Fruit fly (Drosophila melanogaster) whole organism, embryonic: ENCODE measurements around the gene nwk.

Experiments used
- Abd-B ChIP-seq: fragments of 200-800 bp; sonication (Bioruptor generic); optimal IDR thresholded peaks from 2 replicates; lab custom pipeline; 2018; ENCODE audit warnings: missing biosample characterization, mild to moderate bottlenecking, missing genetic modification characterization, moderate library complexity
- CG10543 ChIP-seq: fragments of 200-800 bp; sonication (Bioruptor generic); optimal IDR thresholded peaks from 3 replicates; lab custom pipeline; 2017; ENCODE audit warnings: missing biosample characterization, mild to moderate bottlenecking, missing genetic modification characterization, moderate library complexity
- CG10959 ChIP-seq: fragments of 200-800 bp; sonication (Bioruptor generic); IDR thresholded peaks from 2 replicates; pipeline ENCODE4 v1.3.6; 2022; ENCODE audit warnings: missing biosample characterization, missing genetic modification characterization
- CG11695 ChIP-seq: fragments of 200-800 bp; sonication (Bioruptor generic); IDR thresholded peaks from 3 replicates; pipeline ENCODE4 v1.3.6; 2022; ENCODE audit warnings: missing biosample characterization, missing genetic modification characterization
- CG12391 ChIP-seq: fragments of 200-800 bp; sonication (Bioruptor generic); optimal IDR thresholded peaks from 3 replicates; lab custom pipeline; 2018; ENCODE audit warnings: missing biosample characterization, mild to moderate bottlenecking, missing genetic modification characterization, moderate library complexity
- CG12659 ChIP-seq: fragments of 200-800 bp; sonication (Bioruptor generic); optimal IDR thresholded peaks from 3 replicates; lab custom pipeline; 2017; ENCODE audit warnings: mild to moderate bottlenecking, missing biosample characterization, missing genetic modification reagents, missing genetic modification characterization
- CG13296 ChIP-seq: fragments of 200-800 bp; sonication (Bioruptor generic); optimal IDR thresholded peaks from 3 replicates; lab custom pipeline; 2018; ENCODE audit warnings: missing biosample characterization, mild to moderate bottlenecking, missing genetic modification characterization
- CG1602 ChIP-seq: fragments of 200-800 bp; sonication (Bioruptor generic); optimal IDR thresholded peaks from 3 replicates; lab custom pipeline; 2016; ENCODE audit warnings: missing biosample characterization, missing genetic modification characterization
- CG1603 ChIP-seq: fragments of 200-800 bp; sonication (Bioruptor generic); optimal IDR thresholded peaks from 2 replicates; lab custom pipeline; 2019; ENCODE audit warnings: missing biosample characterization, mild to moderate bottlenecking, missing genetic modification characterization, moderate library complexity
- CG17385 ChIP-seq: fragments of 200-800 bp; sonication (Bioruptor generic); optimal IDR thresholded peaks from 3 replicates; lab custom pipeline; 2018; ENCODE audit warnings: missing biosample characterization, mild to moderate bottlenecking, missing genetic modification characterization
- CG18599 ChIP-seq: fragments of 200-800 bp; sonication (Bioruptor generic); optimal IDR thresholded peaks from 3 replicates; lab custom pipeline; 2017; ENCODE audit warnings: missing biosample characterization, missing genetic modification characterization, mild to moderate bottlenecking, moderate library complexity, missing genetic modification reagents
- CG6689 ChIP-seq: fragments of 200-800 bp; sonication (Bioruptor generic); IDR thresholded peaks from 2 replicates; pipeline ENCODE4 v1.3.6; 2022; ENCODE audit warnings: missing biosample characterization, missing genetic modification characterization
- CG6765 ChIP-seq: fragments of 200-800 bp; sonication (Bioruptor generic); optimal IDR thresholded peaks from 3 replicates; lab custom pipeline; 2017; ENCODE audit warnings: missing biosample characterization, mild to moderate bottlenecking, missing genetic modification characterization
- CG7556 ChIP-seq: fragments of 200-800 bp; sonication (Bioruptor generic); optimal IDR thresholded peaks from 2 replicates; lab custom pipeline; 2017; ENCODE audit warnings: missing biosample characterization, mild to moderate bottlenecking, missing genetic modification characterization
- CG8924 ChIP-seq: fragments of 200-800 bp; optimal IDR thresholded peaks from 3 replicates; lab custom pipeline; 2019; ENCODE audit warnings: missing biosample characterization, mild to moderate bottlenecking, missing genetic modification characterization, moderate library complexity
- CG9727 ChIP-seq: fragments of 200-800 bp; sonication (Bioruptor generic); optimal IDR thresholded peaks from 3 replicates; lab custom pipeline; 2017; ENCODE audit warnings: missing biosample characterization, mild to moderate bottlenecking, missing genetic modification characterization
- CG9932 ChIP-seq: fragments of 200-800 bp; sonication (Bioruptor generic); IDR thresholded peaks from 2 replicates; pipeline ENCODE4 v1.3.6; 2022; ENCODE audit warnings: missing biosample characterization, missing genetic modification characterization
- CoRest ChIP-seq: fragments of 200-800 bp; sonication (Bioruptor generic); optimal IDR thresholded peaks from 3 replicates; lab custom pipeline; 2018; ENCODE audit warnings: missing biosample characterization, mild to moderate bottlenecking, missing genetic modification characterization, moderate library complexity
- Dek ChIP-seq: fragments of 200-800 bp; sonication (Bioruptor generic); optimal IDR thresholded peaks from 3 replicates; lab custom pipeline; 2019; ENCODE audit warnings: missing biosample characterization, mild to moderate bottlenecking, missing genetic modification characterization, moderate library complexity
- E2f1 ChIP-seq: fragments of 200-800 bp; sonication (Bioruptor generic); IDR thresholded peaks from 2 replicates; pipeline ENCODE4 v1.3.6; 2022; ENCODE audit warnings: missing biosample characterization, missing genetic modification characterization
- E2f2 ChIP-seq: fragments of 200-800 bp; sonication (Bioruptor generic); IDR thresholded peaks from 2 replicates; pipeline ENCODE4 v1.3.6; 2022; ENCODE audit warnings: missing biosample characterization, missing genetic modification characterization
- Ets65A ChIP-seq: fragments of 200-800 bp; sonication (Bioruptor generic); peaks from one replicate; lab custom pipeline; 2016; ENCODE audit warnings: missing biosample characterization, missing genetic modification characterization
- H15 ChIP-seq: fragments of 200-800 bp; sonication (Bioruptor generic); IDR thresholded peaks from 3 replicates; pipeline ENCODE4 v1.3.6; 2022; ENCODE audit warnings: missing biosample characterization, missing genetic modification characterization
- Hsf ChIP-seq: fragments of 200-800 bp; sonication (Bioruptor generic); optimal IDR thresholded peaks from 3 replicates; lab custom pipeline; 2016; ENCODE audit warnings: missing biosample characterization, missing genetic modification characterization
- Meics ChIP-seq: fragments of 200-800 bp; sonication (Bioruptor generic); optimal IDR thresholded peaks from 2 replicates; lab custom pipeline; 2017; ENCODE audit warnings: missing biosample characterization, mild to moderate bottlenecking, missing genetic modification characterization
- Oli ChIP-seq: fragments of 200-800 bp; sonication (Bioruptor generic); optimal IDR thresholded peaks from 2 replicates; lab custom pipeline; 2018; ENCODE audit warnings: missing biosample characterization, mild to moderate bottlenecking, missing genetic modification characterization, moderate library complexity
- Rfx ChIP-seq: fragments of 200-800 bp; sonication (Bioruptor generic); IDR thresholded peaks from 2 replicates; pipeline ENCODE4 v1.3.6; 2022; ENCODE audit warnings: missing biosample characterization, missing genetic modification characterization
- Scr ChIP-seq: fragments of 200-800 bp; sonication (Bioruptor generic); IDR thresholded peaks from 2 replicates; pipeline ENCODE4 v1.3.6; 2022; ENCODE audit warnings: missing biosample characterization, missing genetic modification characterization; ENCODE audit not compliant: partially characterized antibody
- Xrp1 ChIP-seq: fragments of 200-800 bp; sonication (Bioruptor generic); IDR thresholded peaks from 2 replicates; pipeline ENCODE4 v1.3.6; 2022; ENCODE audit warnings: missing biosample characterization, missing genetic modification characterization
- crol ChIP-seq: fragments of 200-800 bp; sonication (Bioruptor generic); IDR thresholded peaks from 2 replicates; pipeline ENCODE4 v1.3.6; 2022; ENCODE audit warnings: missing biosample characterization, missing genetic modification characterization
- cwo ChIP-seq: fragments of 200-800 bp; sonication (Bioruptor generic); optimal IDR thresholded peaks from 3 replicates; lab custom pipeline; 2017; ENCODE audit warnings: missing biosample characterization, missing genetic modification characterization, mild to moderate bottlenecking, moderate library complexity, missing genetic modification reagents
- gcm ChIP-seq: fragments of 200-800 bp; sonication (Bioruptor generic); optimal IDR thresholded peaks from 2 replicates; lab custom pipeline; 2019; ENCODE audit warnings: missing biosample characterization, mild to moderate bottlenecking, missing genetic modification characterization, moderate library complexity
- grn ChIP-seq: fragments of 200-800 bp; sonication (Bioruptor generic); optimal IDR thresholded peaks from 3 replicates; lab custom pipeline; 2017; ENCODE audit warnings: missing biosample characterization, missing genetic modification characterization
- hkb ChIP-seq, 2 experiments: fragments of 200-800 bp in 1 of 2; fragments of >200 bp in 1 of 2; sonication (Bioruptor generic) in 1 of 2; IDR thresholded peaks in 1 of 2; optimal IDR thresholded peaks in 1 of 2; 2 replicates each; pipeline versions ENCODE4 v1.3.6 to Lab custom; 2017 to 2022; ENCODE audit warnings: missing biosample characterization in 1 of 2, missing genetic modification characterization in 1 of 2
- klu ChIP-seq: fragments of 200-800 bp; sonication (Bioruptor generic); IDR thresholded peaks from 2 replicates; pipeline ENCODE4 v1.3.6; 2022; ENCODE audit warnings: missing biosample characterization, missing genetic modification characterization
- kni ChIP-seq: fragments of 200-800 bp; sonication (Bioruptor generic); optimal IDR thresholded peaks from 3 replicates; lab custom pipeline; 2017; ENCODE audit warnings: mild to moderate bottlenecking, missing biosample characterization, missing genetic modification reagents, missing genetic modification characterization
- lab ChIP-seq: fragments of 200-800 bp; sonication (Bioruptor generic); optimal IDR thresholded peaks from 3 replicates; lab custom pipeline; 2017; ENCODE audit warnings: missing biosample characterization, missing genetic modification characterization, mild to moderate bottlenecking, moderate library complexity, missing genetic modification reagents
- lilli ChIP-seq: fragments of 200-800 bp; sonication (Bioruptor generic); optimal IDR thresholded peaks from 3 replicates; lab custom pipeline; 2016; ENCODE audit warnings: missing biosample characterization, missing genetic modification characterization
- lmd ChIP-seq: fragments of 200-800 bp; sonication (Bioruptor generic); IDR thresholded peaks from 2 replicates; pipeline ENCODE4 v1.3.6; 2022; ENCODE audit warnings: missing biosample characterization, missing genetic modification characterization
- nmo ChIP-seq: fragments of 200-800 bp; sonication (Bioruptor generic); optimal IDR thresholded peaks from 2 replicates; lab custom pipeline; 2018; ENCODE audit warnings: missing biosample characterization, mild to moderate bottlenecking, missing genetic modification characterization, moderate library complexity
- phol ChIP-seq: fragments of 200-800 bp; sonication (Bioruptor generic); optimal IDR thresholded peaks from 3 replicates; lab custom pipeline; 2018; ENCODE audit warnings: missing biosample characterization, mild to moderate bottlenecking, missing genetic modification characterization, moderate library complexity
- row ChIP-seq: fragments of 200-800 bp; sonication (Bioruptor generic); IDR thresholded peaks from 3 replicates; pipeline ENCODE4 v1.3.6; 2022; ENCODE audit warnings: missing biosample characterization, missing genetic modification characterization
- slbo ChIP-seq: fragments of 200-800 bp; sonication (Bioruptor generic); IDR thresholded peaks from 2 replicates; pipeline ENCODE4 v1.3.6; 2022; ENCODE audit warnings: missing biosample characterization, missing genetic modification characterization
- tll ChIP-seq, 2 experiments: fragments of 200-800 bp in 1 of 2; fragments of >200 bp in 1 of 2; sonication (Bioruptor generic) in 1 of 2; optimal IDR thresholded peaks; 2 replicates each; lab custom pipeline; 2017 to 2019; ENCODE audit warnings: missing biosample characterization in 2 of 2, missing genetic modification characterization in 2 of 2, mild to moderate bottlenecking in 1 of 2, moderate library complexity in 1 of 2
- wdn ChIP-seq: fragments of 200-800 bp; sonication (Bioruptor generic); IDR thresholded peaks from 2 replicates; pipeline ENCODE4 v1.3.6; 2022; ENCODE audit warnings: missing biosample characterization, missing genetic modification characterization
- z ChIP-seq: fragments of 200-800 bp; sonication (Bioruptor generic); IDR thresholded peaks from 3 replicates; pipeline ENCODE4 v1.3.6; 2022; ENCODE audit warnings: missing biosample characterization, missing genetic modification characterization
- zf30C ChIP-seq: fragments of 200-800 bp; sonication (Bioruptor generic); optimal IDR thresholded peaks from 3 replicates; lab custom pipeline; 2018; ENCODE audit warnings: missing biosample characterization, mild to moderate bottlenecking, missing genetic modification characterization

The nwk gene

DNA sequence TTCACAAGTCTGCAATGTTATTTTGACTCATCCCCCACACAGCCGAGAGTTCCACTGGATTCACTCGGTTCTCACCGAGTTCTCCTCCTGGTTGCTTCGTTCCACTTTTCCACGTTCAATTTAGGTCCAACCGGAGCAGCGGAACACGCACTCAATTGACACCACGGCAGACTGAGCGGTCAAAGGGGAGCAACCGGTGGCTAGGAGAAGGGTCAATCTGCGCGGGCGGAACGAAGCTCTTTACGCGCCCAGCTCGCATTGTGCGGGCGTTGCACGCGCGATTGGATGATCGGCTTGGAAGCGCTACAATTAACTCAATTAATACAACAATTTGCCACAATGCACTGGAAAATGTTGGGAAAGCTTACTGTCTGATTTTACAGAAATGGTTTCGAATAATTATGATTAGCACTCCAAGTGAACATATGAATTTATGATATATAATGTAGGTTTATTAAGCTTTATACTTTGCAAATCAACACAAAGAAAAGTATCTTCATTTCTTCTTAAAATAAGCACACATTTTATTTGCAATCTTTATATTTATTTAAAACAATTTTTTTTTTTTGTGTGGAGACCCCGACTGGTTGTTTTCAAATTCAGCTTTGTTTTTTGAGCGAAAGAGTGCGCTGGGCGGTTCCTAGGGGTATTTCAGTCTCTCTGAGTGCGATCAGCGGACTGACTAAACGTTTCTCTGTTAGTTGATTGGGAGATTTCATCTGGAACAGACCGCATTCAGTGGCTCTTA lies 45.1 kb upstream of the nwk start, which contains the start of gene CG32032:
TSS of gene CG32032 (plus strand) at position 698 of the 748 bp plus-strand sequence.
- TF ChIP-seq Hsf (GFP tag; lab: Kevin White, UChicago) (no peak), tll (GFP tag; optimal IDR thresholded peaks at IDR 0.05; lab: Kevin White, UChicago) (no peak), zf30C (GFP tag; lab: Kevin White, UChicago) (peak; percentile 29), slbo (peak; percentile 33; the same call in 1 of the 2 replicates), grn (no peak), lilli (GFP tag; lab: Kevin White, UChicago) (no peak), z (GFP tag; lab: Robert Waterston, UW) (peak; percentile 68), Oli (peak; percentile 35), CG9932 (GFP tag; lab: Robert Waterston, UW) (peak; percentile 24; the same call in 1 of the 2 replicates), Dek (tag; lab: Kevin White, UChicago) (peak; percentile 8), H15 (no peak), wdn (0 out of 2 replicates have a peak, but pooled peaks have one; percentile 5), CG10543 (GFP tag; lab: Kevin White, UChicago) (peak; percentile 11), gcm (GFP tag; lab: Kevin White, UChicago) (peak; percentile 53), CG17385 (GFP tag; lab: Kevin White, UChicago) (peak; percentile 42), Ets65A (peak; percentile 32), Scr (no peak), phol (tag; lab: Kevin White, UChicago) (peak; percentile 24), CoRest (tag; lab: Kevin White, UChicago) (peak; percentile 30), cwo (GFP tag; lab: Kevin White, UChicago) (peak; percentile 44), E2f1 (GFP tag; lab: Robert Waterston, UW) (0 out of 2 replicates have a peak, but pooled peaks have one; percentile 35), CG9727 (peak; percentile 14), CG7556 (GFP tag; lab: Kevin White, UChicago) (no peak), nmo (GFP tag; lab: Kevin White, UChicago) (peak; percentile 10), lab (GFP tag; lab: Kevin White, UChicago) (peak; percentile 9), CG12391 (peak; percentile 13), hkb (optimal IDR thresholded peaks at IDR 0.05; lab: Kevin White, UChicago) (no peak), hkb (GFP tag; IDR thresholded peaks at IDR 0.05; lab: Robert Waterston, UW) (0 out of 2 replicates have a peak, but pooled peaks have one; percentile 8), Meics (GFP tag; lab: Kevin White, UChicago) (peak; percentile 37), crol (GFP tag; lab: Robert Waterston, UW) (0 out of 2 replicates have a peak, but pooled peaks have one; percentile 25), CG8924 (tag; lab: Kevin White, UChicago) (peak; percentile 10), Rfx (GFP tag; lab: Robert Waterston, UW) (peak; percentile 42), CG1602 (GFP tag; lab: Kevin White, UChicago) (no peak), CG6689 (GFP tag; lab: Robert Waterston, UW) (0 out of 2 replicates have a peak, but pooled peaks have one; percentile 6), CG6765 (peak; percentile 7), row (GFP tag; lab: Robert Waterston, UW) (peak; percentile 56), lmd (peak; percentile 27; the same call in 1 of the 2 replicates), CG12659 (GFP tag; lab: Kevin White, UChicago) (peak; percentile 13), klu (0 out of 2 replicates have a peak, but pooled peaks have one; percentile 29), kni (GFP tag; lab: Kevin White, UChicago) (no peak), CG1603 (tag; lab: Kevin White, UChicago) (no peak), E2f2 (GFP tag; lab: Robert Waterston, UW) (0 out of 2 replicates have a peak, but pooled peaks have one; percentile 12), CG11695 (GFP tag; lab: Robert Waterston, UW) (0 out of 3 replicates have a peak, but pooled peaks have one; percentile 6), Xrp1 (0 out of 2 replicates have a peak, but pooled peaks have one; percentile 19), CG10959 (GFP tag; lab: Robert Waterston, UW) (0 out of 2 replicates have a peak, but pooled peaks have one; percentile 12), Abd-B (GFP tag; lab: Kevin White, UChicago) (peak; percentile 9), CG13296 (GFP tag; lab: Kevin White, UChicago) (peak; percentile 40), CG18599 (GFP tag; lab: Kevin White, UChicago) (peak; percentile 59)
